Worm (Caenorhabditis elegans) whole organism, early embryonic: ENCODE results near the gene ubc-24.

Source experiments
- B0310.2 ChIP-seq: sonication (generic microtip); optimal IDR thresholded peaks from 2 replicates; lab custom pipeline; 2016; ENCODE audit warnings: mild to moderate bottlenecking, missing genetic modification characterization, missing compliant biosample characterization
- ceh-13 ChIP-seq: fragments of 200-800 bp; sonication (Bioruptor generic); optimal IDR thresholded peaks from 2 replicates; lab custom pipeline; 2018; ENCODE audit warnings: mild to moderate bottlenecking, missing genetic modification characterization, missing compliant biosample characterization
- hmbx-1 ChIP-seq: sonication (generic microtip); optimal IDR thresholded peaks from 2 replicates; lab custom pipeline; 2016; ENCODE audit warnings: mild to moderate bottlenecking, missing genetic modification characterization, missing compliant biosample characterization
- hmg-4 ChIP-seq: fragments of 200-800 bp; sonication (Bioruptor generic); optimal IDR thresholded peaks from 2 replicates; lab custom pipeline; 2018; ENCODE audit warnings: mild to moderate bottlenecking, missing genetic modification characterization, missing compliant biosample characterization
- sea-1 ChIP-seq: fragments of 200-800 bp; sonication (Bioruptor generic); conservative IDR thresholded peaks from 2 replicates; pipeline ENCODE4 v1.3.6; 2022; ENCODE audit warnings: missing genetic modification characterization, missing compliant biosample characterization

DNA sequence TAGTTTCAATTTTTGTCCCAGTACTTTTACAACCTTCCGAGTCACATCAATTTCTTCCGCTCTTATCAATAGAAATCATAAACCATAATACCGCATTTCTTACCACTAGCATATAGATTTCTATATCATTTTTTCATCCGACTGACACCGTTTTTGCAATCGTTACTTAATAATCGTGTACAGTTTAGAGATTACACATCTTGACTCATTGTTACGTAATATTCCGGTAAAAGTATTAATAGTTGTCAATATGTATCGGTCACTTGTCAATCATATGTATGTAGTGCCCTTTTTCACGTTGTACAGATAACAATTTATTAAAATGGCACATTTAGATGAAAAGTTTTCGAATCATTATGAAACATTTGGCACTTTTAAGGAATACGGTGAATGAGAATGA is 5.4 kb upstream of the ubc-24 start:
- TF ChIP-seq ceh-13 (GFP tag; lab: Kevin White, UChicago) (no peak), sea-1 (GFP tag; lab: Robert Waterston, UW) (no peak), B0310.2 (no peak), hmg-4 (GFP tag; lab: Kevin White, UChicago) (no peak), hmbx-1 (no peak)
